Fruit fly (Drosophila melanogaster): ENCODE measurements around the gene CG5787.

The CG5787 gene

DNA sequence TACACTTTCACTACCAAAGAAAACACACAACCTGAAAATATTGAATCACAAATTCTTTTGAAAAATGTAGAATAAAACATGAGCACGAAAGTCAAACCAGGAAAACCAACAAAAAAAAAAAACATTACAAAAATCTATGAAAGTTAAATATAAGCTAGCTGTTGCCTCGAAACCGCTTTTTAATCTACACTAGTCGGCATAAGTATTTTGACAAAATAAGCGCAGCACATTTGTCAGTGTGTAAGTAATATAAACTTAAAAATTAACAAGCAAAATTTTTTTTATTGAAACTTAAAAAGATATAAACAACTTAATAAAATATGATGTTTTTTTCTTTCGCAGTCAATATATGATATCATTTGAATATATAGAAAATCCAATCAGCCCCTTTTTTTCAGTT lies at the start of gene CG5787:
Gene CG5787 (minus strand): TSS at position 101 of the 400 bp plus-strand sequence.
- TF ChIP-seq noc (tag; optimal IDR thresholded peaks at IDR 0.05): no peak

DNA sequence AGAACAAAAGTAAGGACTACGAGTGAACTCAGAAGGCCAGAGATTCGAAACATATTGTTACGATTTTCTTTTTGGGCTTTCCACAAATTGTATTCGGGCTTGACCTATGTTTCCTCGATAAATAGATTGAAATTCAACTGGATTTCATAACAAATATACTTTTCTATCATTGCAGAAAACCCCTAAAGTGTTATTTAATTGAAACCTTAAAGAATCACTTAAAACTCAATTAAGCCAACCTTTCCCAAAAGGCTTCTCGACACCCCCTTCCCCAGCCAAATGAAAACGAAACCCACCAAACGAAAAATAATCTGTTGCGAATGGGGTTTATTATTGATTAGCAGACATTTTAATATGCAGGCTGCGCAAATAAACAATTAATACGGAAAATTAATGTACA lies 49.0 kb upstream of the CG5787 start, which contains the start of gene CG15483:
Gene CG15483 (minus strand): TSS at position 101 of the 400 bp plus-strand sequence.
- TF ChIP-seq noc (tag; optimal IDR thresholded peaks at IDR 0.05): no peak

- TF ChIP-seq noc (tag; optimal IDR thresholded peaks at IDR 0.05): no peak
Observed at dm6 chr2L:12756417-12756816, 43.7 kb upstream of the CG5787 start.

- no peak for TF ChIP-seq noc (tag; optimal IDR thresholded peaks at IDR 0.05)
Observed at dm6 chr2L:12750060-12750459, 37.3 kb upstream of the CG5787 start.

DNA sequence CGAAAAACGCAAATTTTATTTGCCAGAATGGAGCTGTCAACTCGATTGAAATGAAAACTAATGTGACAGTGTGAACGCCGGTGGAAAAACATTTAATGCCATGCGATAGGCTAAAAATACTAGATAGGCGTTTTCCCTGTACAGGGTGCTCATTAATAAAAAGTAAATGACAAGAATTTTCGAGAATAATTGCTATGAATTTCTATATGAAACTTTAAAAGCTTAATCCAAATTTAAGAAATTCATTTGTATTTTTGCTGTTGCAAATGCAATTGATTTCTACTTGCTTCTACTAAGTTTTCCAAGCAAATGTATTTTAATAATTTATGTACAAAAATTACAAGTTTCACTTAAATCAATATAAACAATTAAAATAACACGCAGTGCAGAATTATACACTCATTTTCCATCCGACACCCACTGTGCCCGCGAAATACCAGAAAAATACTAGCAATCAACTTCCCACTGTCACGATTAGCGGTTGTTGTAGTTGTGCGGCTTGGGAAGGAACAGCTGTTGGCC lies 9.1 kb upstream of the CG5787 start, which contains the start of gene Pih1D1:
Gene Pih1D1 (minus strand): TSS at position 50 of the 522 bp plus-strand sequence.
- TF ChIP-seq noc (tag; optimal IDR thresholded peaks at IDR 0.05): peak; percentile 92

- peak; percentile 84 for TF ChIP-seq noc (tag; optimal IDR thresholded peaks at IDR 0.05)
Observed at dm6 chr2L:12720430-12721396, 8.0 kb upstream of the CG5787 start.

dm6 chr2L:12719712-12720429 lies 7.1 kb upstream of the CG5787 start:
- peak; percentile 17 for TF ChIP-seq noc (tag; optimal IDR thresholded peaks at IDR 0.05)

DNA sequence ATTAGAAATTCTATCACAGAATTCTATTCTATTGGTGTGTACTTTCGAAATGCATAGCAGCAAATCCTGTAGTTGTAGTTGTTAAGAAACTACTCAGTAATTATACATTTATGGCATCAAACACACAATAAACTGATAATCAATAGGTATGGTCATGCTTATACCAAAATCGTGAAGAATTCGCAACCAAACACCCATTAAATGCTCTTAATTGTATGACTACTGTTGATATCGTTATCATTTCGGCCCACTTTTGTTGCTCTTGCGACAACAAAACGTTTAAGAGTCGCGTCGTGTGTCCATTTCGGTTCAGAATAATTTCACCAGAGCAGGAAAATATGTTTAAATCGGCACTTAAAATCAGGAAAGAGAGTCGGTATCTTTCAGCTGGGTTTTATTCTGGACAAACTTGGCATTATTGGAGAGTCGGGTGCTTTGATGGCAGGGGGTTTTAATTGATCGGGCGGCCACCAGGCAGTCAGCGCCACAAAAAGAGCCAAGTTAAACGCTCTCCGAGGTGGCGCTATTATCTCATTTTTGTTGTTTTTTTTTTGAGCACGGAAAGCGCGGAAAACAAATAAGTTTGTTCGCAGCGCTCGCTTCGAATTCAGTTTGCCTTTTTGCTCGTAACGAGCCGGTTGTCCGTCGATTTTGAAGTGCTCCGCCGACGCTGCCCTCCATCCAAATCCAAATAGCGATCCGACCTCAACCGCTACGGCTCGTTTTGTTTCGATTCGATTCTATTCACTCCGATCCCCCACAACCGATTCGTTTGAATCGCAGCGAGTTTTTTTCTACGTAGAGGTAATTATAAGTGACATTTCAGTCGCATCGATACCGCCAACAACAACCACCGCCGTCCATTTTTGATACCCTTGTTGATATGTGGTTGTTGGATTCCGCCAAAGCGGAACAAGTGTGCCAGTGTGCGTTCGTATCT lies 6.0 kb upstream of the CG5787 start, which contains the start of gene MRP:
Gene MRP (plus strand): TSS at position 609 of the 940 bp plus-strand sequence.
- TF ChIP-seq noc (tag; optimal IDR thresholded peaks at IDR 0.05): peak; percentile 44

dm6 chr2L:12712255-12712654 lies 497 bp downstream of the CG5787 start:
- TF ChIP-seq noc (tag; optimal IDR thresholded peaks at IDR 0.05): no peak

- TF ChIP-seq noc (tag; optimal IDR thresholded peaks at IDR 0.05): no peak
Observed at dm6 chr2L:12708576-12708975, 4.2 kb downstream of the CG5787 start.

DNA sequence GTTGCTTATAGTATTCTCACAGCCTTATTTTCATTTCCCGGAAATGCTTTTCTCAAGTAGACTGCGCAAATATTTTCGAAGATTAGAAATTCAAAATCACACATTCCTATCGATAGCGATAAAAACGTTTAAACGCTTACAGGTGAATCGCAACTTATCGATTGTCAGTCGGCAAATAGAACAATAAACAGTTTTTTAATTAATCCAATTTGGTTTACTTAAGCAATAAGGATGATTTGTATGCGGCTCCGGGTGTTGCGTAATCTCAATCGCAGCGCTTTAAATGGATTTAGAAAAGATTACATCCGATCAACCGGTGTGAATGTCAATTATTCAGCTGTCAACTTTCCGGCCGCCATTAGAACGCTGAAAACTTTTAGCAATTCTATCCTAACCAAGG lies 5.2 kb downstream of the CG5787 start, which contains the start of the genes CG6180 and CG15484:
Gene CG6180 (plus strand): TSS at position 122 of the 400 bp plus-strand sequence.
Gene CG15484 (minus strand): TSS at position 172 of the 400 bp plus-strand sequence.
- peak; percentile 32 for TF ChIP-seq noc (tag; optimal IDR thresholded peaks at IDR 0.05)

DNA sequence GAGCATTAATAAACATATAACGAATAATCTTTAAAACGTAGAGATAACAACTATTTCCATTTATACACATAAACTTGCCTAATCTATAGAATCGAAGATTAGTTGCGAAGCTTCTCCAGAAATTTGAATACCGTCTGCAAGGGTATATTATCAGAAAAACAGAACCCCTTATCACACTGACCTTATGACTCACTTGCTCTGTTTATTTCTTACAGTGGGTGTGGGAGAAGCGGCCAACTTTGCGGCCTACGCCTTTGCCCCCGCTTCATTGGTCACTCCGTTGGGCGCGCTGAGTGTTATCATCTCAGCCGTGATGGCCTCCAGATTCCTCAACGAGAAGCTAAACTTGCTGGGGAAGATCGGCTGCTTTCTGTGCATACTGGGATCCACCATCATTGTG lies 7.4 kb downstream of the CG5787 start:
- TF ChIP-seq noc (tag; optimal IDR thresholded peaks at IDR 0.05): peak; percentile 24

- peak; percentile 79 for TF ChIP-seq noc (tag; optimal IDR thresholded peaks at IDR 0.05)
Observed at dm6 chr2L:12704418-12704920, 8.3 kb downstream of the CG5787 start, which contains the start of the genes CG5776 and spict. TSS of gene CG5776 (minus strand) at chr2L:12704451. TSS of gene spict (plus strand) at chr2L:12704725.

DNA sequence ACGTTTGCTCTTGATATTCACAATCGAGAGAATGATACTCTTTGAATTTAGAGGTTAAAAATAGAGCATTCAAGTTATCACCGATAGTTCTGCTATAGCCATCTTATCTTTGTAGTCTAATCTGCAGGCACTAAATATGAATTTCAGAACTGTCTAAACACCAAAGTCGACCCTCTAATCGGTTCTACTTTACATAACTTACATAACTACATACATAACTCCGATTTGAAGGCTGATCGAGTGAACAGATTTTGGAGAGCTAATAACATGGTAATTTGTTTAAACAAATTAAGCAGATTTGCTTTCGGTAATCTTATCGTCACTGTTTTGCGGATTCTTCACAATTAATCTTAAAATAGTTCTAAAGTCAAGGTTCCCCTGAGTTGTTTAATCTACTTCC lies 11.3 kb downstream of the CG5787 start:
- peak; percentile 6 for TF ChIP-seq noc (tag; optimal IDR thresholded peaks at IDR 0.05)

All from whole organism, larva.